Fruit fly (Drosophila melanogaster) whole organism, prepupa: ENCODE measurements around the gene mbt.

Source experiments
- CG11294 ChIP-seq: fragments of 200-800 bp; sonication (Bioruptor generic); IDR thresholded peaks from 2 replicates; pipeline ENCODE4 v1.3.6; 2022; ENCODE audit warnings: missing biosample characterization, missing genetic modification characterization
- CG11902 ChIP-seq: fragments of 200-800 bp; sonication (Bioruptor generic); optimal IDR thresholded peaks from 3 replicates; lab custom pipeline; 2016; ENCODE audit warnings: missing biosample characterization, missing genetic modification characterization
- CG7368 ChIP-seq: fragments of 200-800 bp; sonication (Bioruptor generic); optimal IDR thresholded peaks from 3 replicates; lab custom pipeline; 2016; ENCODE audit warnings: missing biosample characterization, missing genetic modification characterization
- CG8632 ChIP-seq: fragments of 200-800 bp; sonication (Bioruptor generic); optimal IDR thresholded peaks from 3 replicates; lab custom pipeline; 2016; ENCODE audit warnings: missing biosample characterization, missing genetic modification characterization
- CG9139 ChIP-seq: fragments of 200-800 bp; sonication (Bioruptor generic); optimal IDR thresholded peaks from 3 replicates; lab custom pipeline; 2017; ENCODE audit warnings: missing biosample characterization, mild to moderate bottlenecking, missing genetic modification characterization
- Hr4 ChIP-seq: fragments of 200-800 bp; sonication (Bioruptor generic); optimal IDR thresholded peaks from 3 replicates; lab custom pipeline; 2016; ENCODE audit warnings: missing biosample characterization, missing genetic modification characterization
- Smox ChIP-seq: fragments of 200-800 bp; sonication (Bioruptor generic); optimal IDR thresholded peaks from 3 replicates; lab custom pipeline; 2016; ENCODE audit warnings: missing biosample characterization, missing genetic modification characterization
- acj6 ChIP-seq: fragments of 200-800 bp; sonication (Bioruptor generic); optimal IDR thresholded peaks from 3 replicates; lab custom pipeline; 2016; ENCODE audit warnings: missing biosample characterization, missing genetic modification characterization
- fd85E ChIP-seq: fragments of 200-800 bp; sonication (Bioruptor generic); optimal IDR thresholded peaks from 3 replicates; lab custom pipeline; 2016; ENCODE audit warnings: missing biosample characterization, missing genetic modification characterization

DNA sequence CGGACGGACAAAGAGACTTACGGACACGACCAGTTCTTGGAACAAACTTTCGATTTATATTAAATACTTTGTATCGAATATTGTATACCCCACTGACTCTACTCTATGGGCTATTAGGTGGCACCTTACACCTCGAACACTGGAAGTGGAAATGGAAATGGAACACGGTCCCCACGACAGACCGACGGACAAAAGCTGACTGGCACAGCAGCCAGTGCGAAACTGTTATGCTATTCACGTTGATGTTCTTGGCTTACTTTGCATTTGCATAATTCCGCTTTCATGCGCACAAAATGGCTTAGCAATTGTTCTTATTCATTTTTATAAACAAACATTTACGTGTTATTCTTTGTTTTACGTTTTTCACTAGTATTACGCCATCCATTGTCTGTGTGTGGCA, 36.4 kb upstream of the mbt start:
- no peak for TF ChIP-seq Smox
- no peak for TF ChIP-seq CG7368 (GFP tag; lab: Kevin White, UChicago)
- TF ChIP-seq CG9139 (GFP tag; lab: Kevin White, UChicago): no peak
- TF ChIP-seq CG8632 (GFP tag; lab: Kevin White, UChicago): no peak
- no peak for TF ChIP-seq CG11902 (GFP tag; lab: Kevin White, UChicago)
- TF ChIP-seq Hr4 (GFP tag; lab: Kevin White, UChicago): no peak
- TF ChIP-seq CG11294 (GFP tag; lab: Robert Waterston, UW): no peak
- TF ChIP-seq acj6 (GFP tag; lab: Kevin White, UChicago): no peak
- no peak for TF ChIP-seq fd85E
